Fruit fly (Drosophila melanogaster) whole organism, embryonic: ENCODE measurements around the gene CG43121.

ENCODE experiments used
- Aef1 ChIP-seq: fragments of 200-800 bp; sonication (Bioruptor generic); IDR thresholded peaks from 3 replicates; pipeline ENCODE4 v1.3.6; 2022; ENCODE audit warnings: missing biosample characterization, missing genetic modification characterization
- Asciz ChIP-seq: fragments of 200-800 bp; sonication (Bioruptor generic); optimal IDR thresholded peaks from 2 replicates; lab custom pipeline; 2017; ENCODE audit warnings: missing biosample characterization, mild to moderate bottlenecking, missing genetic modification characterization, missing genetic modification reagents
- Awh ChIP-seq: fragments of 200-800 bp; sonication (Bioruptor generic); IDR thresholded peaks from 2 replicates; pipeline ENCODE4, ENCODE4 v1.3.6; 2022; ENCODE audit warnings: missing biosample characterization, missing genetic modification characterization
- Bdp1 ChIP-seq: fragments of 200-800 bp; sonication (Bioruptor generic); optimal IDR thresholded peaks from 3 replicates; lab custom pipeline; 2016; ENCODE audit warnings: missing biosample characterization, missing genetic modification characterization
- CG10274 ChIP-seq: fragments of 200-800 bp; sonication (Bioruptor generic); optimal IDR thresholded peaks from 3 replicates; lab custom pipeline; 2017; ENCODE audit warnings: missing biosample characterization, mild to moderate bottlenecking, missing genetic modification characterization
- CG10543 ChIP-seq: fragments of 200-800 bp; sonication (Bioruptor generic); optimal IDR thresholded peaks from 3 replicates; lab custom pipeline; 2017; ENCODE audit warnings: missing biosample characterization, mild to moderate bottlenecking, missing genetic modification characterization, moderate library complexity
- CG11696 ChIP-seq: fragments of 200-800 bp; sonication (Bioruptor generic); IDR thresholded peaks from 2 replicates; pipeline ENCODE4 v1.3.6; 2022; ENCODE audit warnings: missing biosample characterization, missing genetic modification characterization
- CG12659 ChIP-seq: fragments of 200-800 bp; sonication (Bioruptor generic); optimal IDR thresholded peaks from 3 replicates; lab custom pipeline; 2017; ENCODE audit warnings: mild to moderate bottlenecking, missing biosample characterization, missing genetic modification reagents, missing genetic modification characterization
- CG13894 ChIP-seq: fragments of 200-800 bp; sonication (Bioruptor generic); optimal IDR thresholded peaks from 3 replicates; lab custom pipeline; 2018; ENCODE audit warnings: missing biosample characterization, mild to moderate bottlenecking, missing genetic modification characterization, moderate library complexity
- CG14441 ChIP-seq: fragments of 200-800 bp; sonication (Bioruptor generic); IDR thresholded peaks from 2 replicates; pipeline ENCODE4 v1.3.6; 2022; ENCODE audit warnings: missing biosample characterization, missing genetic modification characterization
- CG1647 ChIP-seq: fragments of 200-800 bp; sonication (Bioruptor generic); optimal IDR thresholded peaks from 3 replicates; lab custom pipeline; 2016; ENCODE audit warnings: missing biosample characterization, missing genetic modification characterization
- CG2129 ChIP-seq: fragments of 200-800 bp; sonication (Bioruptor generic); IDR thresholded peaks from 2 replicates; pipeline ENCODE4 v1.3.6; 2022; ENCODE audit warnings: missing biosample characterization, missing genetic modification characterization; ENCODE audit not compliant: partially characterized antibody
- CG30431 ChIP-seq: fragments of 200-800 bp; sonication (Bioruptor generic); optimal IDR thresholded peaks from 2 replicates; lab custom pipeline; 2017; ENCODE audit warnings: missing biosample characterization, missing genetic modification characterization
- CG3065 ChIP-seq: fragments of 200-800 bp; sonication (Bioruptor generic); optimal IDR thresholded peaks from 2 replicates; lab custom pipeline; 2016; ENCODE audit warnings: missing biosample characterization, missing genetic modification characterization
- CG31441 ChIP-seq: fragments of 200-800 bp; sonication (Bioruptor generic); IDR thresholded peaks from 2 replicates; pipeline ENCODE4 v1.3.6; 2022; ENCODE audit warnings: missing biosample characterization, missing genetic modification characterization
- CG3163 ChIP-seq: fragments of 200-800 bp; sonication (Bioruptor generic); optimal IDR thresholded peaks from 3 replicates; lab custom pipeline; 2016; ENCODE audit warnings: missing biosample characterization, missing genetic modification characterization
- CG33213 ChIP-seq: fragments of 200-800 bp; sonication (Bioruptor generic); optimal IDR thresholded peaks from 3 replicates; lab custom pipeline; 2016; ENCODE audit warnings: missing biosample characterization, missing genetic modification characterization
- CG6254 ChIP-seq: fragments of 200-800 bp; sonication (Bioruptor generic); optimal IDR thresholded peaks from 3 replicates; lab custom pipeline; 2017; ENCODE audit warnings: mild to moderate bottlenecking, missing biosample characterization, missing genetic modification reagents, missing genetic modification characterization
- CG8089 ChIP-seq: fragments of 200-800 bp; sonication (Bioruptor generic); optimal IDR thresholded peaks from 3 replicates; lab custom pipeline; 2016; ENCODE audit warnings: missing biosample characterization, missing genetic modification characterization
- CHES-1-like ChIP-seq: fragments of 200-800 bp; sonication (Bioruptor generic); optimal IDR thresholded peaks from 2 replicates; lab custom pipeline; 2016; ENCODE audit warnings: missing biosample characterization, missing genetic modification characterization
- Dfd ChIP-seq, 2 experiments: fragments of >200 bp; optimal IDR thresholded peaks; 2 replicates each; lab custom pipeline; 2017; ENCODE audit warnings: missing biosample characterization in 2 of 2, missing genetic modification characterization in 2 of 2
- Gug ChIP-seq: fragments of 200-800 bp; sonication (Bioruptor generic); IDR thresholded peaks from 4 replicates; pipeline ENCODE4 v1.3.6; 2022; ENCODE audit warnings: missing biosample characterization, missing genetic modification characterization
- H15 ChIP-seq: fragments of 200-800 bp; sonication (Bioruptor generic); IDR thresholded peaks from 3 replicates; pipeline ENCODE4 v1.3.6; 2022; ENCODE audit warnings: missing biosample characterization, missing genetic modification characterization
- Hey ChIP-seq: fragments of 200-800 bp; sonication (Bioruptor generic); optimal IDR thresholded peaks from 3 replicates; lab custom pipeline; 2018; ENCODE audit warnings: missing biosample characterization, mild to moderate bottlenecking, missing genetic modification characterization
- Hr3 ChIP-seq: fragments of 200-800 bp; sonication (Bioruptor generic); optimal IDR thresholded peaks from 3 replicates; lab custom pipeline; 2016; ENCODE audit warnings: missing biosample characterization, missing genetic modification characterization
- Hr78 ChIP-seq, 2 experiments: fragments of 200-800 bp in 1 of 2; fragments of >200 bp in 1 of 2; sonication (Bioruptor generic) in 1 of 2; optimal IDR thresholded peaks; 2 replicates each; lab custom pipeline; 2017 to 2019; ENCODE audit warnings: missing biosample characterization in 2 of 2, missing genetic modification characterization in 2 of 2, mild to moderate bottlenecking in 1 of 2, moderate library complexity in 1 of 2
- Max ChIP-seq: fragments of 200-800 bp; sonication (Bioruptor generic); optimal IDR thresholded peaks from 2 replicates; lab custom pipeline; 2016; ENCODE audit warnings: missing biosample characterization, mild to moderate bottlenecking, missing genetic modification characterization
- Meics ChIP-seq: fragments of 200-800 bp; sonication (Bioruptor generic); optimal IDR thresholded peaks from 2 replicates; lab custom pipeline; 2017; ENCODE audit warnings: missing biosample characterization, mild to moderate bottlenecking, missing genetic modification characterization
- Poxn ChIP-seq: fragments of 200-800 bp; sonication (Bioruptor generic); IDR thresholded peaks from 2 replicates; pipeline ENCODE4 v1.3.6; 2022; ENCODE audit warnings: missing biosample characterization, missing genetic modification characterization
- Sox102F ChIP-seq: fragments of 200-800 bp; sonication (Bioruptor generic); optimal IDR thresholded peaks from 2 replicates; lab custom pipeline; 2018; ENCODE audit warnings: missing biosample characterization, mild to moderate bottlenecking, missing genetic modification characterization, moderate library complexity
- Vsx1 ChIP-seq: fragments of 200-800 bp; sonication (Bioruptor generic); optimal IDR thresholded peaks from 2 replicates; lab custom pipeline; 2017; ENCODE audit warnings: missing biosample characterization, mild to moderate bottlenecking, missing genetic modification characterization, missing genetic modification reagents
- btn ChIP-seq: fragments of 200-800 bp; sonication (Bioruptor generic); optimal IDR thresholded peaks from 2 replicates; lab custom pipeline; 2016; ENCODE audit warnings: missing biosample characterization, missing genetic modification characterization
- croc ChIP-seq: fragments of 200-800 bp; sonication (Bioruptor generic); conservative IDR thresholded peaks from 3 replicates; pipeline ENCODE4 v1.3.6; 2022; ENCODE audit warnings: missing biosample characterization, missing genetic modification characterization
- crp ChIP-seq, 2 experiments: fragments of 200-800 bp; sonication (Bioruptor generic); optimal IDR thresholded peaks; 2 replicates in 1 of 2; 3 replicates in 1 of 2; lab custom pipeline; 2017; ENCODE audit warnings: missing biosample characterization in 2 of 2, missing genetic modification characterization in 2 of 2, mild to moderate bottlenecking in 1 of 2, moderate library complexity in 1 of 2
- cwo ChIP-seq: fragments of 200-800 bp; sonication (Bioruptor generic); optimal IDR thresholded peaks from 3 replicates; lab custom pipeline; 2017; ENCODE audit warnings: missing biosample characterization, missing genetic modification characterization, mild to moderate bottlenecking, moderate library complexity, missing genetic modification reagents
- dpn ChIP-seq, 2 experiments: fragments of 200-800 bp; sonication (Bioruptor generic); optimal IDR thresholded peaks; 3 replicates each; lab custom pipeline; 2016; ENCODE audit warnings: missing biosample characterization in 2 of 2, missing genetic modification characterization in 2 of 2
- en ChIP-seq: fragments of 200-800 bp; sonication (Bioruptor generic); optimal IDR thresholded peaks from 2 replicates; lab custom pipeline; 2016; ENCODE audit warnings: missing biosample characterization, missing genetic modification characterization
- fru ChIP-seq: fragments of >200 bp; optimal IDR thresholded peaks from 2 replicates; lab custom pipeline; 2017
- ftz-f1 ChIP-seq: fragments of 200-800 bp; sonication (Bioruptor generic); optimal IDR thresholded peaks from 2 replicates; lab custom pipeline; 2016; ENCODE audit warnings: missing biosample characterization, missing genetic modification characterization
- gfzf ChIP-seq: fragments of 200-800 bp; sonication (Bioruptor generic); optimal IDR thresholded peaks from 2 replicates; lab custom pipeline; 2016; ENCODE audit warnings: missing biosample characterization, mild to moderate bottlenecking, missing genetic modification characterization, moderate library complexity
- gro ChIP-seq: fragments of 200-800 bp; sonication (Bioruptor generic); optimal IDR thresholded peaks from 2 replicates; lab custom pipeline; 2016; ENCODE audit warnings: missing biosample characterization, missing genetic modification characterization
- luna ChIP-seq: fragments of 200-800 bp; sonication (Bioruptor generic); optimal IDR thresholded peaks from 2 replicates; lab custom pipeline; 2016; ENCODE audit warnings: missing biosample characterization, missing genetic modification characterization
- otp ChIP-seq: fragments of 200-800 bp; sonication (Bioruptor generic); IDR thresholded peaks from 3 replicates; pipeline ENCODE4, ENCODE4 v1.3.6; 2022; ENCODE audit warnings: missing biosample characterization, missing genetic modification characterization
- p53 ChIP-seq: fragments of 200-800 bp; sonication (Bioruptor generic); optimal IDR thresholded peaks from 2 replicates; lab custom pipeline; 2016; ENCODE audit warnings: missing biosample characterization, missing genetic modification characterization
- pho ChIP-seq: fragments of 200-800 bp; sonication (Bioruptor generic); optimal IDR thresholded peaks from 2 replicates; lab custom pipeline; 2016; ENCODE audit warnings: missing biosample characterization, missing genetic modification characterization
- pum ChIP-seq: fragments of 200-800 bp; sonication (Bioruptor generic); optimal IDR thresholded peaks from 2 replicates; lab custom pipeline; 2016; ENCODE audit warnings: missing biosample characterization, missing genetic modification characterization
- sc ChIP-seq, 3 experiments: fragments of >200 bp in 2 of 3; fragments of 200-800 bp in 1 of 3; sonication (Bioruptor generic) in 1 of 3; optimal IDR thresholded peaks; 2 replicates in 2 of 3; 3 replicates in 1 of 3; lab custom pipeline; 2017; ENCODE audit warnings: mild to moderate bottlenecking in 1 of 3, missing biosample characterization in 1 of 3, missing genetic modification characterization in 1 of 3, missing genetic modification reagents in 1 of 3
- slbo ChIP-seq: fragments of 200-800 bp; sonication (Bioruptor generic); IDR thresholded peaks from 2 replicates; pipeline ENCODE4 v1.3.6; 2022; ENCODE audit warnings: missing biosample characterization, missing genetic modification characterization
- tna ChIP-seq: fragments of 200-800 bp; sonication (Bioruptor generic); IDR thresholded peaks from 2 replicates; pipeline ENCODE4 v1.3.6; 2022; ENCODE audit warnings: missing biosample characterization, missing genetic modification characterization; ENCODE audit not compliant: partially characterized antibody
- toy ChIP-seq: fragments of 200-800 bp; sonication (Bioruptor generic); IDR thresholded peaks from 2 replicates; pipeline ENCODE4 v1.3.6; 2022; ENCODE audit warnings: missing biosample characterization, missing genetic modification characterization
- trh ChIP-seq: fragments of 200-800 bp; sonication (Bioruptor generic); optimal IDR thresholded peaks from 2 replicates; lab custom pipeline; 2016; ENCODE audit warnings: missing biosample characterization, missing genetic modification characterization
- usp ChIP-seq: fragments of >200 bp; optimal IDR thresholded peaks from 2 replicates; lab custom pipeline; 2017; ENCODE audit warnings: missing biosample characterization, missing genetic modification characterization

Gene CG43121

dm6 chr3L:14671546-14671945, 691 bp downstream of the CG43121 start (continued):
- TF ChIP-seq trh (GFP tag; lab: Kevin White, UChicago) (no peak), gro (GFP tag; lab: Kevin White, UChicago) (no peak), Awh (no peak), CHES-1-like (GFP tag; lab: Kevin White, UChicago) (no peak), crp (GFP tag; optimal IDR thresholded peaks at IDR 0.05; lab: Kevin White, UChicago) (no peak), sc (optimal IDR thresholded peaks at IDR 0.05; lab: Kevin White, UChicago) (no peak), sc (GFP tag; optimal IDR thresholded peaks at IDR 0.05; lab: Kevin White, UChicago) (no peak), tna (GFP tag; lab: Robert Waterston, UW) (no peak), cwo (no peak), H15 (GFP tag; lab: Robert Waterston, UW) (no peak), Gug (GFP tag; lab: Robert Waterston, UW) (no peak), gfzf (GFP tag; lab: Kevin White, UChicago) (no peak), Poxn (GFP tag; lab: Robert Waterston, UW) (no peak), Bdp1 (GFP tag; lab: Kevin White, UChicago) (peak; percentile 54), btn (GFP tag; lab: Kevin White, UChicago) (no peak), p53 (no peak), Hey (tag; lab: Kevin White, UChicago) (no peak), CG8089 (GFP tag; lab: Kevin White, UChicago) (no peak), CG31441 (GFP tag; lab: Robert Waterston, UW) (no peak), Meics (GFP tag; lab: Kevin White, UChicago) (no peak), fru (lab: Kevin White, UChicago) (no peak), CG30431 (GFP tag; lab: Kevin White, UChicago) (no peak), Max (GFP tag; lab: Kevin White, UChicago) (no peak), slbo (GFP tag; lab: Robert Waterston, UW) (peak; percentile 41; the same call in 1 of the 2 replicates), Sox102F (GFP tag; lab: Kevin White, UChicago) (no peak), pho (GFP tag; lab: Kevin White, UChicago) (no peak), otp (no peak), Asciz (no peak), luna (GFP tag; lab: Kevin White, UChicago) (no peak), usp (GFP tag; lab: Kevin White, UChicago) (no peak), CG13894 (tag; lab: Kevin White, UChicago) (peak; percentile 17), ftz-f1 (GFP tag; lab: Kevin White, UChicago) (no peak), CG11696 (GFP tag; lab: Robert Waterston, UW) (no peak), toy (no peak), Hr3 (GFP tag; lab: Kevin White, UChicago) (no peak), CG10274 (GFP tag; lab: Kevin White, UChicago) (no peak), dpn (GFP tag; optimal IDR thresholded peaks at IDR 0.05; lab: Kevin White, UChicago) (peak; percentile 13 to 33), CG1647 (no peak), Dfd (GFP tag; optimal IDR thresholded peaks at IDR 0.05; lab: Kevin White, UChicago) (no peak), CG33213 (peak; percentile 61), CG12659 (GFP tag; lab: Kevin White, UChicago) (no peak), pum (GFP tag; lab: Kevin White, UChicago) (no peak), Vsx1 (no peak), CG10543 (GFP tag; lab: Kevin White, UChicago) (no peak), CG6254 (GFP tag; lab: Kevin White, UChicago) (no peak), en (GFP tag; lab: Kevin White, UChicago) (no peak), CG2129 (GFP tag; lab: Robert Waterston, UW) (no peak), CG14441 (GFP tag; lab: Robert Waterston, UW) (no peak), Hr78 (GFP tag; optimal IDR thresholded peaks at IDR 0.05; lab: Kevin White, UChicago) (no peak), Aef1 (GFP tag; lab: Robert Waterston, UW) (no peak), CG3163 (peak; percentile 23), croc (GFP tag; lab: Robert Waterston, UW) (no peak), CG3065 (GFP tag; lab: Kevin White, UChicago) (no peak)
